Fruit fly (Drosophila melanogaster): ENCODE results near the gene Ugt36A1.

The Ugt36A1 gene

DNA sequence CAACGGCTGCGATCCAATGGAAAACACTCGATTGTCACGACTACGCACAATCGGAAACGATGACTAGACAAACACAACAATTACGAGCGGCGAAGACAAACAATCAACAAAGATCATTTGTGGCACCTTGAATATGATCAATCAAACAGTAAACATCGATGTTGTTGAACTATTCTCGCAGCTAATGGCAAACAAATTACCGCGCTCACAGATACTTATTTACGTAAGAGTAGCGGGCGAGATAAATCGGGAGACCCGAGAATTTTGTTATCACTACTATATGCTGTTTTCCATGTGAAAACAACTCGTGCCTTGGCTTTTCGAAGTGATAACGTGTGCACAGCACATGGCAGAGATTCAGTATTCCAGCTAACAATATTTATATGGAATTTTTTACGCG is 9.9 kb downstream of the Ugt36A1 start (continued):
- TF ChIP-seq hth (optimal IDR thresholded peaks at IDR 0.05) (no peak), trem (tag; optimal IDR thresholded peaks at IDR 0.05) (peak; percentile 73), D19A (tag; optimal IDR thresholded peaks at IDR 0.05) (no peak), CG2712 (tag; optimal IDR thresholded peaks at IDR 0.05) (peak; percentile 80), Sry-β (GFP tag; optimal IDR thresholded peaks at IDR 0.05) (peak; percentile 27), CG17328 (GFP tag; IDR thresholded peaks at IDR 0.05) (peak; percentile 63), tin (GFP tag; optimal IDR thresholded peaks at IDR 0.05) (peak; percentile 33), Drgx (GFP tag; IDR thresholded peaks at IDR 0.05) (0 out of 2 replicates have a peak, but pooled peaks have one; percentile 18), Dref (GFP tag; IDR thresholded peaks at IDR 0.05) (no peak), CG31224 (GFP tag; IDR thresholded peaks at IDR 0.05) (no peak), CG31441 (GFP tag; IDR thresholded peaks at IDR 0.05) (peak; percentile 69; the same call in 1 of the 2 replicates), ewg (GFP tag; optimal IDR thresholded peaks at IDR 0.05) (no peak), slp2 (GFP tag; optimal IDR thresholded peaks at IDR 0.05) (peak; percentile 73), CG4282 (GFP tag; optimal IDR thresholded peaks at IDR 0.05) (no peak), klu (GFP tag; IDR thresholded peaks at IDR 0.05) (no peak), CG15514 (GFP tag; optimal IDR thresholded peaks at IDR 0.05) (peak; percentile 85), CG10274 (GFP tag; optimal IDR thresholded peaks at IDR 0.05) (peak; percentile 76), tx (GFP tag; optimal IDR thresholded peaks at IDR 0.05) (no peak), en (GFP tag; optimal IDR thresholded peaks at IDR 0.05) (peak; percentile 33), sqz (GFP tag; optimal IDR thresholded peaks at IDR 0.05) (peak; percentile 85), bcd (GFP tag; optimal IDR thresholded peaks at IDR 0.05) (peak; percentile 54), lmd (GFP tag; IDR thresholded peaks at IDR 0.05) (no peak), fd3F (GFP tag; optimal IDR thresholded peaks at IDR 0.05) (no peak), her (GFP tag; optimal IDR thresholded peaks at IDR 0.05) (peak; percentile 58), sug (tag; optimal IDR thresholded peaks at IDR 0.05) (peak; percentile 42), CG7372 (GFP tag; IDR thresholded peaks at IDR 0.05) (peak; percentile 12; the same call in 1 of the 2 replicates), jigr1 (GFP tag; IDR thresholded peaks at IDR 0.05) (no peak), Stat92E (GFP tag; optimal IDR thresholded peaks at IDR 0.05) (no peak), btn (GFP tag; optimal IDR thresholded peaks at IDR 0.05) (no peak), CG3726 (GFP tag; IDR thresholded peaks at IDR 0.05) (peak; percentile 67; the same call in 2 of the 3 replicates), p53 (GFP tag; optimal IDR thresholded peaks at IDR 0.05) (peak; percentile 43), fd102C (GFP tag; optimal IDR thresholded peaks at IDR 0.05) (peak; percentile 86), tio (GFP tag; optimal IDR thresholded peaks at IDR 0.05) (peak; percentile 70), psq (GFP tag; optimal IDR thresholded peaks at IDR 0.05) (peak; percentile 76), nerfin-1 (tag; optimal IDR thresholded peaks at IDR 0.05) (peak; percentile 78), MTF-1 (GFP tag; optimal IDR thresholded peaks at IDR 0.05; ENCODE audit: borderline replicate concordance) (peak; percentile 95), CG4328 (GFP tag; optimal IDR thresholded peaks at IDR 0.05) (peak; percentile 87), chn (GFP tag; optimal IDR thresholded peaks at IDR 0.05) (peak; percentile 77), CG4707 (GFP tag; optimal IDR thresholded peaks at IDR 0.05) (peak; percentile 92), luna (GFP tag; optimal IDR thresholded peaks at IDR 0.05) (no peak), crc (GFP tag; optimal IDR thresholded peaks at IDR 0.05) (peak; percentile 76), CG10267 (tag; optimal IDR thresholded peaks at IDR 0.05) (peak; percentile 73), CG1832 (GFP tag; optimal IDR thresholded peaks at IDR 0.05) (no peak), Oaz (GFP tag; IDR thresholded peaks at IDR 0.05) (0 out of 2 replicates have a peak, but pooled peaks have one; percentile 9), CG30020 (tag; optimal IDR thresholded peaks at IDR 0.05) (peak; percentile 17), tup (GFP tag; optimal IDR thresholded peaks at IDR 0.05) (peak; percentile 49), scrt (GFP tag; optimal IDR thresholded peaks at IDR 0.05) (peak; percentile 76), CG34376 (GFP tag; optimal IDR thresholded peaks at IDR 0.05) (peak; percentile 95), CG16779 (GFP tag; IDR thresholded peaks at IDR 0.05) (no peak), ase (GFP tag; IDR thresholded peaks at IDR 0.05) (no peak; the same call in 2 of the 3 replicates), CG11723 (GFP tag; optimal IDR thresholded peaks at IDR 0.05) (peak; percentile 23)
